Fruit fly (Drosophila melanogaster): ENCODE data around the gene chif.

Gene chif

DNA sequence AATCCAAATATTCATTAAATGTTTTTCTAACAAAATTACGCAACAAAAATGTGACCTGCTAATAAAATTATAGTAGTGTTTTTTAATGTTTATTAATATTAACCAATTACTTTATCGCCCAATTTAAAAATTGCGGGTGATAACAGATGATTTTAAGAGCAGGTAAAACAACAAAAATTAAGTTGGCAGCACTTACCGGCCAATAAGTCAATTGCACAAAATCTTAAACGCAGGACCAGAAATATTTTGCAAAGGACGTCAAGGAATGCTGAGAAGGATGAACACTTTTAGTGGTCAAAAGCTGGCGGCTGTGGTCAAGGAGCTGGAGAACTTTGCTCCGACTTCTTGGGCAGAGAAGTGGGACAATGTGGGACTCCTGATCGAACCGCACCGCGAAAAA is 25.5 kb downstream of the chif start, which contains the start of gene CG4278:
CG4278 (plus strand) TSS at position 178 of the 400 bp plus-strand sequence.
- no peak for TF ChIP-seq Hr96 (GFP tag; optimal IDR thresholded peaks at IDR 0.05)
- no peak for TF ChIP-seq Mnt (GFP tag; optimal IDR thresholded peaks at IDR 0.05)
- no peak for TF ChIP-seq Crg-1 (GFP tag; optimal IDR thresholded peaks at IDR 0.05)
- no peak for TF ChIP-seq toe (GFP tag; optimal IDR thresholded peaks at IDR 0.05)
- no peak for TF ChIP-seq ovo (GFP tag; optimal IDR thresholded peaks at IDR 0.05)
- no peak for TF ChIP-seq cnc (optimal IDR thresholded peaks at IDR 0.05)
- no peak for TF ChIP-seq CG7045 (GFP tag; optimal IDR thresholded peaks at IDR 0.05)
- TF ChIP-seq pad (GFP tag; optimal IDR thresholded peaks at IDR 0.05), result no peak
- no peak for TF ChIP-seq CG7101 (tag; optimal IDR thresholded peaks at IDR 0.05)
- TF ChIP-seq CG5204 (GFP tag; optimal IDR thresholded peaks at IDR 0.05), result no peak
- no peak for TF ChIP-seq tj (GFP tag; optimal IDR thresholded peaks at IDR 0.05)

DNA sequence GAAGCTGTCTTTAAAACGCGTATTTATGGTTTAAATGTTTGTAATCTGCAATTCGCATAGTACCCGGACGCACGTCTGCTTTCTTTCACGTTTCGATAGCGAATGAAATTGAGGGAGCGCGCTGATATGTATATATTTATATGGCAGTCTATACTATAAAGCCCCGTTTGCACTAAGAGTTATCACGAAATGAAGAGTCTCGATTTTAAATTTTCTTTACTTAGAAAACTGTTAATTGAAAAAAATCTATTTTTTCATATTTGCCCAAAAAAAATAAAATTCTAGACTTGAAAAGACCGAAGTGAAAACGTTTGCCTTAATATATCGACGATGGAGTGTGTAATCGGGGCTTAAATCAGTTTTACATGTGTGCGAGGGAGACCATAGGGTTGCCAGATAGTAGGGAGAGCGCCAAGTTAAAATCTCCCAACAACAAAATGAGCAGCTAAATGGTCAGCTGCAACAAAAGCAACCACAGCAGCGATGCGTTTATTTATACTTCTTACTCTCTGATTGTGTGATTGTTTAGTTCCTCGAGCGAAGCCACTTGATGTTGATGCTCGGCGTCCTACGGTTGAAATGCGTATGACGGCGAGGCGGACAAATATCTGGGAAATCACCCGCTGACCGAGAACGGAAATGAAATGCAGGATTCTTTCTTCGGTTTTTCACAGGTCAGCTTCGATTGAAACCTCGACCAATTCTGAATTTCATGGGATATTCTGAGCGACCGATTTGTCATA is 26.7 kb downstream of the chif start, which contains the start of gene cact:
cact (minus strand) TSS at position 693 of the 743 bp plus-strand sequence.
- TF ChIP-seq CG1620 (GFP tag; optimal IDR thresholded peaks at IDR 0.05) (peak; percentile 94), CG7101 (tag; optimal IDR thresholded peaks at IDR 0.05) (peak; percentile 95), Crg-1 (GFP tag; optimal IDR thresholded peaks at IDR 0.05) (peak; percentile 69), ovo (GFP tag; optimal IDR thresholded peaks at IDR 0.05) (peak; percentile 76), CG14711 (tag; optimal IDR thresholded peaks at IDR 0.05) (peak; percentile 91), cic (GFP tag; optimal IDR thresholded peaks at IDR 0.05) (peak; percentile 86), tj (GFP tag; optimal IDR thresholded peaks at IDR 0.05) (peak; percentile 81), cnc (optimal IDR thresholded peaks at IDR 0.05) (no peak), Clk (GFP tag; optimal IDR thresholded peaks at IDR 0.05) (peak; percentile 57), kay (GFP tag; ENCODE audit: borderline replicate concordance) (peak; percentile 98), pad (GFP tag; optimal IDR thresholded peaks at IDR 0.05) (peak; percentile 68), CG5204 (GFP tag; optimal IDR thresholded peaks at IDR 0.05) (peak; percentile 95), toe (GFP tag; optimal IDR thresholded peaks at IDR 0.05) (peak; percentile 97), Hr96 (GFP tag; optimal IDR thresholded peaks at IDR 0.05) (peak; percentile 94), CG33017 (tag; optimal IDR thresholded peaks at IDR 0.05) (peak; percentile 91), CG11617 (GFP tag; optimal IDR thresholded peaks at IDR 0.05) (peak; percentile 94), CG7045 (GFP tag; optimal IDR thresholded peaks at IDR 0.05) (peak; percentile 92), CG12768 (GFP tag; optimal IDR thresholded peaks at IDR 0.05) (peak; percentile 88), bab1 (GFP tag; optimal IDR thresholded peaks at IDR 0.05) (peak; percentile 94), Mnt (GFP tag; optimal IDR thresholded peaks at IDR 0.05) (peak; percentile 94)

DNA sequence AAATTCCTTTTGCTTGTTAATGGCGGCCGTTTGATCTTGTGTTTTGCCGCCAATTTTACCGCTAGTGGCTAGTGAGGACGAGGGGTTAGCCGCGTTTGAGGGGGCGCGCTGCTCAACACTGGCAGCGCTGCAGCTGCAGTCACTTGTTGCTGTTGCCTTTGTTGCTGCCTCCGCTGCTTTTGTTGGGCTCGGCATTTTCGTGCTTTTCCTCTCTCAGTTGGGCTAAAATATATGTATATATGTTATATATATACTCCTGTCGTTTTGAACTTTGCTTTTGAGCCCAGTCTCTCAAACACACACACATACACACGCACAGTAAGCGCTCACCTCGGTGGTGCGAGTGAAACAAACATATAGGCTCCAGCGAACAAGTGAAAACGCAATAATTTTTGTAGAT is 27.6 kb downstream of the chif start:
- TF ChIP-seq cnc (optimal IDR thresholded peaks at IDR 0.05) (no peak), Crg-1 (GFP tag; optimal IDR thresholded peaks at IDR 0.05) (peak; percentile 38), bab1 (GFP tag; optimal IDR thresholded peaks at IDR 0.05) (no peak), CG5204 (GFP tag; optimal IDR thresholded peaks at IDR 0.05) (no peak), CG7045 (GFP tag; optimal IDR thresholded peaks at IDR 0.05) (no peak), toe (GFP tag; optimal IDR thresholded peaks at IDR 0.05) (peak; percentile 30), Hr96 (GFP tag; optimal IDR thresholded peaks at IDR 0.05) (peak; percentile 22), tj (GFP tag; optimal IDR thresholded peaks at IDR 0.05) (peak; percentile 83), kay (GFP tag; ENCODE audit: borderline replicate concordance) (no peak), CG1620 (GFP tag; optimal IDR thresholded peaks at IDR 0.05) (peak; percentile 6), Mnt (GFP tag; optimal IDR thresholded peaks at IDR 0.05) (peak; percentile 23), Clk (GFP tag; optimal IDR thresholded peaks at IDR 0.05) (peak; percentile 13), cic (GFP tag; optimal IDR thresholded peaks at IDR 0.05) (peak; percentile 30), CG11617 (GFP tag; optimal IDR thresholded peaks at IDR 0.05) (no peak), pad (GFP tag; optimal IDR thresholded peaks at IDR 0.05) (peak; percentile 88), ovo (GFP tag; optimal IDR thresholded peaks at IDR 0.05) (peak; percentile 86), CG14711 (tag; optimal IDR thresholded peaks at IDR 0.05) (no peak), CG12768 (GFP tag; optimal IDR thresholded peaks at IDR 0.05) (peak; percentile 72), CG33017 (tag; optimal IDR thresholded peaks at IDR 0.05) (peak; percentile 41), CG7101 (tag; optimal IDR thresholded peaks at IDR 0.05) (no peak)

DNA sequence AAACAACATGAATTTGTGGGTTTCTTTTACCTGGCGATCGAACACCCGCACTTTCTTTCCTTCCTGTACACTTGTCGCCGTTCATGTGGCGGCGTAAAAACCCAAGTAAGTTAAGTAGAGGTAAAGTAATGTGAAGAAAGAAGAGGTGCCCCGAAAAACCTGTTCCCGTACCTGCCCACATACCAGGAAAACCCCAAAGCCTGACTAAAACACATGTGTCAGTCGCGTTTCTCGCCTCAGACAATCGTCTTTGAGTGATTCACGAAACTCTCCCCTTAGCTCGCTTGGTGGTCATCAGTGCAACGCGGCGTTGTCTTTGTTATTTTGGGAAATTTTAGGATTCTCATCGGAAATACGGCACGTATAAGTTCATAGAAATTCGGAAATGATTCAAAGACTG is 28.9 kb downstream of the chif start:
- TF ChIP-seq CG11617 (GFP tag; optimal IDR thresholded peaks at IDR 0.05) (no peak), bab1 (GFP tag; optimal IDR thresholded peaks at IDR 0.05) (no peak), CG33017 (tag; optimal IDR thresholded peaks at IDR 0.05) (no peak), ovo (GFP tag; optimal IDR thresholded peaks at IDR 0.05) (no peak), CG7101 (tag; optimal IDR thresholded peaks at IDR 0.05) (no peak), kay (GFP tag; ENCODE audit: borderline replicate concordance) (no peak), tj (GFP tag; optimal IDR thresholded peaks at IDR 0.05) (no peak), toe (GFP tag; optimal IDR thresholded peaks at IDR 0.05) (no peak), CG5204 (GFP tag; optimal IDR thresholded peaks at IDR 0.05) (no peak), CG14711 (tag; optimal IDR thresholded peaks at IDR 0.05) (no peak), Clk (GFP tag; optimal IDR thresholded peaks at IDR 0.05) (no peak)

DNA sequence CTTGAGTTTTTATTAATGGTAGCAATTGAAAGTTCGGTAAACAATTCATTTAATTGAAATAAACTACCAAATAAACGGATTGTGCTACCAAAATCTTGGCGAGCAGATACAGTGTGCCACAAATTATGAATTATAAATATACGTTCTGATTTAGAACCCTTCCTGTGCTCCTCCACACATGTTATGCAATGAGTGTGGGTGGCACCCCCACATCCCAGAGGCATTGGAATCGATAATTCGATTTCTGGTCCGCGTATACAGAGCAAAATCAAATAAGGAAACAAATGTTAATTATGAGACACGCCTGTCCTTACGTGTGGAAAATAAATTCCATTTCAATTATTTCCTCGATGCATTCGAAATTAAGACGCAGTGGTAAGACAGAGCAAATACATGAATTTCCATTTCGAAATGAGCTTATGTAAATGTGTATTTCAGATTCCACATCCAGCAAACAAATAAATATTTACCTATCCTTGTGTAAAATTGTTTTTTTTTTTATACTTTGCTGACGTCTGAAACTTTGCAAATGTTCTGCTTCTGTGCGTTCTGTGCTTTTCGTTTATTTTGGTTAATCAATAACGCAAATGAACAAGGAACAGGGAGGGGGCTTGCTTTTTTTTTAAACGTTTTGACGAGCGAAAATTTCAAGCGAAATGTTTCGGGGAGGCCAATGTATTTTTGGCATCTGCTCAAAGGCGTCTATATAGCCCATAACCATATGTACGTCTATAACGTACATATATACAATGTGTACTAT is 30.4 kb downstream of the chif start:
- no peak for TF ChIP-seq Clk (GFP tag; optimal IDR thresholded peaks at IDR 0.05)
- TF ChIP-seq kay (GFP tag; ENCODE audit: borderline replicate concordance), result peak; percentile 22

DNA sequence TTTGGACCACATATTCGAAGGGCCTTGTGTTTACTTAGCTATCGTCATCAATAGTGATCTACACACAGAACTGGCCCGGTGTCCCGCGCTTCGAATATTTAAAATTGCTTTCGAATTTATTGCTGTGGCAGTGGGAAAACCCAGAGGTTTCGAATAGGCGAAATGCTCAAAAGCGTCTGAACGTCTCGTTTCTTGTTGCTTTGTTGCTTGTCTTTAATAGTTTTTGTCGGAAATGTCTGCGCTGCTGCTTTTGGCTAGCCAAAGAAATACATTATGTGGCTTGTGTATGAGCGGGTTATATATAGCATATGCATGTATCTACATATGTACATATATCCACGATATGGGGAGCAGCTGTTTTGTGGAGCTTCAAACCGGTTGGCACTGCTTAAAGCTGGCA is 31.2 kb downstream of the chif start:
- TF ChIP-seq Mnt (GFP tag; optimal IDR thresholded peaks at IDR 0.05) (no peak), toe (GFP tag; optimal IDR thresholded peaks at IDR 0.05) (no peak), CG7101 (tag; optimal IDR thresholded peaks at IDR 0.05) (no peak), cnc (optimal IDR thresholded peaks at IDR 0.05) (no peak), ovo (GFP tag; optimal IDR thresholded peaks at IDR 0.05) (no peak), CG7045 (GFP tag; optimal IDR thresholded peaks at IDR 0.05) (no peak), cic (GFP tag; optimal IDR thresholded peaks at IDR 0.05) (no peak), kay (GFP tag; ENCODE audit: borderline replicate concordance) (no peak), CG5204 (GFP tag; optimal IDR thresholded peaks at IDR 0.05) (no peak), bab1 (GFP tag; optimal IDR thresholded peaks at IDR 0.05) (no peak)
